Worm (Caenorhabditis elegans) whole organism, L3 larva: ENCODE results near the gene Y46G5A.23.

Experiments
- aly-2 ChIP-seq: fragments of 150-350 bp; optimal IDR thresholded peaks from 2 replicates; lab custom pipeline; 2014; ENCODE audit warnings: missing biosample characterization, missing genetic modification characterization
- ceh-82 ChIP-seq: fragments of 150-350 bp; optimal IDR thresholded peaks from 2 replicates; lab custom pipeline; 2014; ENCODE audit warnings: missing biosample characterization, missing genetic modification characterization
- egl-27 ChIP-seq: sonication (generic microtip); optimal IDR thresholded peaks from 4 replicates; lab custom pipeline; 2017; ENCODE audit warnings: missing biosample characterization, missing genetic modification reagents, missing genetic modification characterization
- elt-1 ChIP-seq: fragments of 150-350 bp; optimal IDR thresholded peaks from 2 replicates; lab custom pipeline; 2014; ENCODE audit warnings: missing biosample characterization, missing genetic modification characterization
- elt-3 ChIP-seq, 3 experiments: fragments of 150-350 bp in 1 of 3; sonication (generic microtip) in 2 of 3; optimal IDR thresholded peaks; 2 replicates in 2 of 3; 4 replicates in 1 of 3; lab custom pipeline; 2014 to 2017; ENCODE audit warnings: missing biosample characterization in 3 of 3, missing genetic modification characterization in 3 of 3
- nhr-237 ChIP-seq: fragments of 150-350 bp; optimal IDR thresholded peaks from 2 replicates; lab custom pipeline; 2014; ENCODE audit warnings: missing biosample characterization, missing genetic modification characterization
- unc-39 ChIP-seq: sonication (generic microtip); optimal IDR thresholded peaks from 4 replicates; lab custom pipeline; 2017; ENCODE audit warnings: missing biosample characterization, missing genetic modification characterization
- ztf-11 ChIP-seq: fragments of 150-350 bp; optimal IDR thresholded peaks from 2 replicates; lab custom pipeline; 2014; ENCODE audit warnings: missing biosample characterization, missing genetic modification characterization

ce11 chrII:12855900-12856299 is 27.1 kb upstream of the Y46G5A.23 start, which contains the start of gene Y46G5A.29:
- TF ChIP-seq nhr-237 (no peak), aly-2 (tag; lab: Kevin White, UChicago) (no peak), egl-27 (tag; lab: Kevin White, UChicago) (no peak), unc-39 (tag; lab: Kevin White, UChicago) (no peak), elt-3 (tag; optimal IDR thresholded peaks at IDR 0.05; lab: Kevin White, UChicago) (no peak), ceh-82 (tag; lab: Kevin White, UChicago) (no peak), ztf-11 (tag; lab: Kevin White, UChicago) (no peak), elt-1 (tag; lab: Kevin White, UChicago) (no peak)
